Fruit fly (Drosophila melanogaster) whole organism, embryonic: ENCODE results near the gene ND-PDSW.
A peak's percentile ranks its signal among the peaks of the same experiment; 100 is the strongest.

Source experiments
- Ada2b ChIP-seq: fragments of 200-800 bp; sonication (Bioruptor generic); IDR thresholded peaks from 2 replicates; pipeline ENCODE4 v1.3.6; 2022; ENCODE audit warnings: missing biosample characterization, missing genetic modification characterization
- Asciz ChIP-seq: fragments of 200-800 bp; sonication (Bioruptor generic); optimal IDR thresholded peaks from 2 replicates; lab custom pipeline; 2017; ENCODE audit warnings: missing biosample characterization, mild to moderate bottlenecking, missing genetic modification characterization, missing genetic modification reagents
- C15 ChIP-seq: fragments of 200-800 bp; sonication (Bioruptor generic); IDR thresholded peaks from 3 replicates; pipeline ENCODE4 v1.3.6; 2022; ENCODE audit warnings: missing biosample characterization, missing genetic modification characterization
- CG10267 ChIP-seq: fragments of 200-800 bp; sonication (Bioruptor generic); optimal IDR thresholded peaks from 2 replicates; lab custom pipeline; 2018; ENCODE audit warnings: missing biosample characterization, mild to moderate bottlenecking, missing genetic modification characterization, moderate library complexity
- CG10274 ChIP-seq: fragments of 200-800 bp; sonication (Bioruptor generic); optimal IDR thresholded peaks from 3 replicates; lab custom pipeline; 2017; ENCODE audit warnings: missing biosample characterization, mild to moderate bottlenecking, missing genetic modification characterization
- CG10654 ChIP-seq: fragments of 200-800 bp; sonication (Bioruptor generic); optimal IDR thresholded peaks from 2 replicates; lab custom pipeline; 2016; ENCODE audit warnings: missing biosample characterization, missing genetic modification characterization
- CG11560 ChIP-seq: fragments of 200-800 bp; sonication (Bioruptor generic); IDR thresholded peaks from 3 replicates; pipeline ENCODE4 v1.3.6; 2022; ENCODE audit warnings: missing biosample characterization, missing genetic modification characterization
- CG14860 ChIP-seq: fragments of 200-800 bp; sonication (Bioruptor generic); IDR thresholded peaks from 3 replicates; pipeline ENCODE4 v1.3.6; 2022; ENCODE audit warnings: missing biosample characterization, missing genetic modification characterization; ENCODE audit not compliant: partially characterized antibody
- CG15269 ChIP-seq: fragments of 200-800 bp; sonication (Bioruptor generic); optimal IDR thresholded peaks from 2 replicates; lab custom pipeline; 2018; ENCODE audit warnings: missing biosample characterization, mild to moderate bottlenecking, missing genetic modification characterization, moderate library complexity
- CG15514 ChIP-seq: fragments of 200-800 bp; sonication (Bioruptor generic); optimal IDR thresholded peaks from 3 replicates; lab custom pipeline; 2017; ENCODE audit warnings: missing biosample characterization, missing genetic modification characterization, mild to moderate bottlenecking, moderate library complexity, missing genetic modification reagents
- CG16779 ChIP-seq: fragments of 200-800 bp; sonication (Bioruptor generic); IDR thresholded peaks from 2 replicates; pipeline ENCODE4 v1.3.6; 2022; ENCODE audit warnings: missing biosample characterization, missing genetic modification characterization
- CG17359 ChIP-seq: fragments of 200-800 bp; sonication (Bioruptor generic); optimal IDR thresholded peaks from 3 replicates; lab custom pipeline; 2018; ENCODE audit warnings: missing biosample characterization, mild to moderate bottlenecking, missing genetic modification characterization, moderate library complexity
- CG17568 ChIP-seq: fragments of 200-800 bp; sonication (Bioruptor generic); optimal IDR thresholded peaks from 2 replicates; lab custom pipeline; 2018; ENCODE audit warnings: missing biosample characterization, mild to moderate bottlenecking, missing genetic modification characterization, moderate library complexity
- CG2199 ChIP-seq: fragments of 200-800 bp; sonication (Bioruptor generic); IDR thresholded peaks from 3 replicates; pipeline ENCODE4 v1.3.6; 2022; ENCODE audit warnings: missing biosample characterization, missing genetic modification characterization
- CG8089 ChIP-seq: fragments of 200-800 bp; sonication (Bioruptor generic); optimal IDR thresholded peaks from 3 replicates; lab custom pipeline; 2016; ENCODE audit warnings: missing biosample characterization, missing genetic modification characterization
- CoRest ChIP-seq: fragments of 200-800 bp; sonication (Bioruptor generic); optimal IDR thresholded peaks from 3 replicates; lab custom pipeline; 2018; ENCODE audit warnings: missing biosample characterization, mild to moderate bottlenecking, missing genetic modification characterization, moderate library complexity
- CrebB ChIP-seq: fragments of 200-800 bp; sonication (Bioruptor generic); optimal IDR thresholded peaks from 3 replicates; lab custom pipeline; 2018; ENCODE audit warnings: missing biosample characterization, mild to moderate bottlenecking, missing genetic modification characterization
- Dip3 ChIP-seq: fragments of 200-800 bp; sonication (Bioruptor generic); optimal IDR thresholded peaks from 3 replicates; lab custom pipeline; 2016; ENCODE audit warnings: missing biosample characterization, missing genetic modification characterization
- Doc3 ChIP-seq: fragments of 200-800 bp; sonication (Bioruptor generic); IDR thresholded peaks from 3 replicates; pipeline ENCODE4 v1.3.6; 2022; ENCODE audit warnings: missing biosample characterization, missing genetic modification characterization; ENCODE audit not compliant: partially characterized antibody
- ERR ChIP-seq: fragments of 200-800 bp; sonication (Bioruptor generic); optimal IDR thresholded peaks from 2 replicates; lab custom pipeline; 2016; ENCODE audit warnings: missing biosample characterization, missing genetic modification characterization
- Ets65A ChIP-seq: fragments of 200-800 bp; sonication (Bioruptor generic); peaks from one replicate; lab custom pipeline; 2016; ENCODE audit warnings: missing biosample characterization, missing genetic modification characterization
- Gsc ChIP-seq: fragments of 200-800 bp; sonication (Bioruptor generic); IDR thresholded peaks from 2 replicates; pipeline ENCODE4 v1.3.6; 2022; ENCODE audit warnings: missing biosample characterization, missing genetic modification characterization
- HLH3B ChIP-seq: fragments of 200-800 bp; sonication (Bioruptor generic); IDR thresholded peaks from 2 replicates; pipeline ENCODE4 v1.3.6; 2022; ENCODE audit warnings: missing biosample characterization, missing genetic modification characterization
- HLHmδ ChIP-seq: fragments of 200-800 bp; sonication (Bioruptor generic); optimal IDR thresholded peaks from 2 replicates; lab custom pipeline; 2018; ENCODE audit warnings: missing biosample characterization, mild to moderate bottlenecking, missing genetic modification characterization, moderate library complexity
- Hand ChIP-seq: fragments of 200-800 bp; sonication (Bioruptor generic); optimal IDR thresholded peaks from 2 replicates; lab custom pipeline; 2017; ENCODE audit warnings: mild to moderate bottlenecking, missing biosample characterization, missing genetic modification reagents, missing genetic modification characterization
- Hr39 ChIP-seq: fragments of >200 bp; optimal IDR thresholded peaks from 2 replicates; lab custom pipeline; 2017
- Hr78 ChIP-seq, 2 experiments: fragments of 200-800 bp in 1 of 2; fragments of >200 bp in 1 of 2; sonication (Bioruptor generic) in 1 of 2; optimal IDR thresholded peaks; 2 replicates each; lab custom pipeline; 2017 to 2019; ENCODE audit warnings: missing biosample characterization in 2 of 2, missing genetic modification characterization in 2 of 2, mild to moderate bottlenecking in 1 of 2, moderate library complexity in 1 of 2
- Hsf ChIP-seq: fragments of 200-800 bp; sonication (Bioruptor generic); optimal IDR thresholded peaks from 3 replicates; lab custom pipeline; 2016; ENCODE audit warnings: missing biosample characterization, missing genetic modification characterization
- MESR4 ChIP-seq: fragments of 200-800 bp; sonication (Bioruptor generic); optimal IDR thresholded peaks from 2 replicates; lab custom pipeline; 2018; ENCODE audit warnings: missing biosample characterization, mild to moderate bottlenecking, missing genetic modification characterization, moderate library complexity
- Mrtf ChIP-seq: fragments of 200-800 bp; sonication (Bioruptor generic); IDR thresholded peaks from 3 replicates; pipeline ENCODE4 v1.3.6; 2022; ENCODE audit warnings: missing biosample characterization, missing genetic modification characterization
- NFAT ChIP-seq: fragments of 200-800 bp; sonication (Bioruptor generic); IDR thresholded peaks from 2 replicates; pipeline ENCODE4 v1.3.6; 2022; ENCODE audit warnings: missing biosample characterization, missing genetic modification characterization
- Oli ChIP-seq: fragments of 200-800 bp; sonication (Bioruptor generic); optimal IDR thresholded peaks from 2 replicates; lab custom pipeline; 2018; ENCODE audit warnings: missing biosample characterization, mild to moderate bottlenecking, missing genetic modification characterization, moderate library complexity
- Sox100B ChIP-seq: fragments of 200-800 bp; sonication (Bioruptor generic); optimal IDR thresholded peaks from 3 replicates; lab custom pipeline; 2018; ENCODE audit warnings: missing biosample characterization, mild to moderate bottlenecking, missing genetic modification characterization
- Ssrp ChIP-seq: fragments of 200-800 bp; sonication (Bioruptor generic); optimal IDR thresholded peaks from 2 replicates; lab custom pipeline; 2018; ENCODE audit warnings: missing biosample characterization, mild to moderate bottlenecking, missing genetic modification characterization, moderate library complexity
- Vsx1 ChIP-seq: fragments of 200-800 bp; sonication (Bioruptor generic); optimal IDR thresholded peaks from 2 replicates; lab custom pipeline; 2017; ENCODE audit warnings: missing biosample characterization, mild to moderate bottlenecking, missing genetic modification characterization, missing genetic modification reagents
- bowl ChIP-seq: fragments of 200-800 bp; sonication (Bioruptor generic); IDR thresholded peaks from 2 replicates; pipeline ENCODE4 v1.3.6; 2022; ENCODE audit warnings: missing biosample characterization, missing genetic modification characterization
- bsh ChIP-seq, 2 experiments: fragments of 200-800 bp; sonication (Bioruptor generic); optimal IDR thresholded peaks; 2 replicates each; lab custom pipeline; 2017 to 2018; ENCODE audit warnings: mild to moderate bottlenecking in 2 of 2, missing biosample characterization in 2 of 2, missing genetic modification characterization in 2 of 2, moderate library complexity in 1 of 2
- cas ChIP-seq: fragments of 200-800 bp; sonication (Bioruptor generic); IDR thresholded peaks from 2 replicates; pipeline ENCODE4 v1.3.6; 2022; ENCODE audit warnings: missing biosample characterization, missing genetic modification characterization
- eve ChIP-seq, 2 experiments: fragments of >200 bp; optimal IDR thresholded peaks; 2 replicates each; lab custom pipeline; 2017; ENCODE audit warnings: missing biosample characterization in 2 of 2, missing genetic modification characterization in 2 of 2
- fd64A ChIP-seq: fragments of 200-800 bp; sonication (Bioruptor generic); optimal IDR thresholded peaks from 3 replicates; lab custom pipeline; 2018; ENCODE audit warnings: missing biosample characterization, mild to moderate bottlenecking, missing genetic modification characterization
- lola ChIP-seq, 3 experiments: fragments of >200 bp in 2 of 3; fragments of 200-800 bp in 1 of 3; sonication (Bioruptor generic) in 1 of 3; optimal IDR thresholded peaks; 2 replicates each; lab custom pipeline; 2017 to 2019; ENCODE audit warnings: missing biosample characterization in 3 of 3, missing genetic modification characterization in 3 of 3, mild to moderate bottlenecking in 1 of 3, moderate library complexity in 1 of 3
- oc ChIP-seq: fragments of 200-800 bp; sonication (Bioruptor generic); optimal IDR thresholded peaks from 2 replicates; lab custom pipeline; 2018; ENCODE audit warnings: missing biosample characterization, mild to moderate bottlenecking, missing genetic modification characterization, moderate library complexity
- pnt ChIP-seq: fragments of 200-800 bp; sonication (Bioruptor generic); optimal IDR thresholded peaks from 3 replicates; lab custom pipeline; 2016; ENCODE audit warnings: missing biosample characterization, missing genetic modification characterization
- prd ChIP-seq, 3 experiments: fragments of >200 bp in 2 of 3; fragments of 200-800 bp in 1 of 3; sonication (Bioruptor generic) in 1 of 3; optimal IDR thresholded peaks in 2 of 3; IDR thresholded peaks in 1 of 3; 2 replicates in 2 of 3; 3 replicates in 1 of 3; pipeline versions ENCODE4 v1.3.6 to Lab custom; 2017 to 2022; ENCODE audit warnings: missing biosample characterization in 1 of 3, missing genetic modification characterization in 1 of 3
- repo ChIP-seq: fragments of 200-800 bp; sonication (Bioruptor generic); optimal IDR thresholded peaks from 2 replicates; lab custom pipeline; 2016; ENCODE audit warnings: missing biosample characterization, missing genetic modification characterization
- sug ChIP-seq: fragments of 200-800 bp; optimal IDR thresholded peaks from 2 replicates; lab custom pipeline; 2019; ENCODE audit warnings: missing biosample characterization, mild to moderate bottlenecking, missing genetic modification characterization, moderate library complexity
- trem ChIP-seq: fragments of 200-800 bp; optimal IDR thresholded peaks from 3 replicates; lab custom pipeline; 2019; ENCODE audit warnings: missing biosample characterization, mild to moderate bottlenecking, missing genetic modification characterization, moderate library complexity
- usp ChIP-seq: fragments of >200 bp; optimal IDR thresholded peaks from 2 replicates; lab custom pipeline; 2017; ENCODE audit warnings: missing biosample characterization, missing genetic modification characterization

ND-PDSW gene

DNA sequence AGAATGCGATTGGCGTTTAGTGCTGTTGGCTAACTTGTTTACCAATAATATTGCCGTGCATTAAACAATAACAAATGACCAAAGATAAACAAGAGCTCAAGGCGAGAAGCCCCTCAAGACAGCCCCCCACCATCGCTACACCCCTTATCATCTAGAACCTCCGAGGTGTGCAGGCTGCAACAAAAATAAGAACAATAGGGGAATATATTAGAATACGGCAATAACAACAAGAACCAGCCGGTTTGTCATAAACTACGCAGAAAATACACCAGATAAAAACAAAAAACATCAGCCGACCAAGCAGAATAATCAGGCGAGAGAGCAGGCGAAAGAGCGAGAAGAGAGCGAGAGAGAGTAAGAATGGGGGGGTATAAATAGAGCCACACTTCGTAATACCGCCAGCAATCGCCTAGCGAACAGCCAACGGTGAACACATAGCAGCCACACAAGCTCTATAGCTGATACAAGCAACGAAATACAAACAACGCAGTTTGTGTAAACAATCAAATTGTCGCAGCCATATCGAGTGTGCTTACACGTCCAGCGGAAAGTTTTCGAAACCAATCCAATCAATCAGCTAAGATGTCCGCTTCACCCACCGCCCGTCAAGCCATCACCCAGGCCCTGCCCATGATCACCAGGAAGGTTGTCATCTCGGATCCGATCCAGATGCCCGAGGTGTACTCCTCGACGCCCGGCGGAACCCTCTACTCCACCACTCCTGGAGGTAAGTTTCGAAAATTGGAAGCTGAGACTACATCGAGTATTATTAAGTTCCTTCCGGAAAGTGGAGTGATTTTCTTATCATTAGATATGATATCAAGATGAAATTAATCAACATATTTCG lies 12.3 kb downstream of the ND-PDSW start, which contains the start of gene Thor (continued):
- TF ChIP-seq CG17359 (tag; lab: Kevin White, UChicago) (peak; percentile 69), CG15514 (GFP tag; lab: Kevin White, UChicago) (peak; percentile 61), Ets65A (GFP tag; lab: Kevin White, UChicago) (peak; percentile 41), NFAT (peak; percentile 96), C15 (GFP tag; lab: Robert Waterston, UW) (no peak), CG10274 (GFP tag; lab: Kevin White, UChicago) (peak; percentile 21), pnt (peak; percentile 26), eve (GFP tag; optimal IDR thresholded peaks at IDR 0.05; lab: Kevin White, UChicago) (no peak), fd64A (GFP tag; lab: Kevin White, UChicago) (peak; percentile 64), Mrtf (0 out of 3 replicates have a peak, but pooled peaks have one; percentile 14), cas (GFP tag; lab: Robert Waterston, UW) (peak; percentile 63), ERR (GFP tag; lab: Kevin White, UChicago) (peak; percentile 77), Oli (tag; lab: Kevin White, UChicago) (no peak), Ada2b (GFP tag; lab: Robert Waterston, UW) (peak; percentile 44), HLH3B (GFP tag; lab: Robert Waterston, UW) (peak; percentile 66; the same call in 1 of the 2 replicates), CG15269 (tag; lab: Kevin White, UChicago) (peak; percentile 59), sug (tag; lab: Kevin White, UChicago) (peak; percentile 77), Vsx1 (GFP tag; lab: Kevin White, UChicago) (peak; percentile 59), oc (tag; lab: Kevin White, UChicago) (peak; percentile 65), bowl (GFP tag; lab: Robert Waterston, UW) (peak; percentile 74), Dip3 (GFP tag; lab: Kevin White, UChicago) (peak; percentile 5), CG10267 (tag; lab: Kevin White, UChicago) (peak; percentile 28), Gsc (GFP tag; lab: Robert Waterston, UW) (no peak), CrebB (peak; percentile 87), CG16779 (peak; percentile 82), CoRest (tag; lab: Kevin White, UChicago) (no peak), CG17568 (GFP tag; lab: Kevin White, UChicago) (peak; percentile 71), Hsf (peak; percentile 36), lola (GFP tag; optimal IDR thresholded peaks at IDR 0.05; lab: Kevin White, UChicago) (no peak), Ssrp (no peak), Sox100B (no peak), CG10654 (GFP tag; lab: Kevin White, UChicago) (peak; percentile 32), repo (GFP tag; lab: Kevin White, UChicago) (peak; percentile 81), Hr39 (no peak), HLHmδ (peak; percentile 97), Doc3 (GFP tag; lab: Robert Waterston, UW) (no peak), Asciz (GFP tag; lab: Kevin White, UChicago) (peak; percentile 66), trem (tag; lab: Kevin White, UChicago) (peak; percentile 24), bsh (GFP tag; optimal IDR thresholded peaks at IDR 0.05; lab: Kevin White, UChicago) (peak; percentile 45 to 46), Hand (GFP tag; lab: Kevin White, UChicago) (peak; percentile 71), CG8089 (GFP tag; lab: Kevin White, UChicago) (peak; percentile 45), CG11560 (tag; lab: Robert Waterston, UW) (no peak), CG14860 (no peak), prd (optimal IDR thresholded peaks at IDR 0.05; lab: Kevin White, UChicago) (no peak), prd (GFP tag; IDR thresholded peaks at IDR 0.05; lab: Robert Waterston, UW) (peak; percentile 34; the same call in 2 of the 3 replicates), usp (GFP tag; lab: Kevin White, UChicago) (no peak), CG2199 (GFP tag; lab: Robert Waterston, UW) (peak; percentile 88), MESR4 (GFP tag; lab: Kevin White, UChicago) (peak; percentile 41), Hr78 (GFP tag; optimal IDR thresholded peaks at IDR 0.05; lab: Kevin White, UChicago) (peak in 1 of 2 experiments; percentile 6)
